Fruit fly (Drosophila melanogaster): ENCODE results near the gene Prim1.

Prim1 gene

dm6 chr3L:8340264-8341095 is at the start of gene Prim1, which contains the start of gene CG7083:
Gene Prim1 (plus strand): TSS chr3L:8340314.
Gene CG7083 (plus strand): TSS chr3L:8340785.
- TF ChIP-seq CG8478 (optimal IDR thresholded peaks at IDR 0.05): no peak
- TF ChIP-seq CTCF (optimal IDR thresholded peaks at IDR 0.05): no peak

dm6 chr3L:8295227-8295626 is 44.9 kb upstream of the Prim1 start, which contains the start of gene CG7201:
Gene CG7201 (minus strand): TSS chr3L:8295327.
- TF ChIP-seq CTCF (optimal IDR thresholded peaks at IDR 0.05) (no peak), CG8478 (optimal IDR thresholded peaks at IDR 0.05) (no peak)

dm6 chr3L:8296941-8297340 is 43.2 kb upstream of the Prim1 start, which contains the start of gene Rab19:
Gene Rab19 (plus strand): TSS chr3L:8297018.
- TF ChIP-seq CG8478 (optimal IDR thresholded peaks at IDR 0.05) (no peak), CTCF (optimal IDR thresholded peaks at IDR 0.05) (no peak)

- TF ChIP-seq CG8478 (optimal IDR thresholded peaks at IDR 0.05) (no peak), CTCF (optimal IDR thresholded peaks at IDR 0.05) (no peak)
These were observed 42.6 kb upstream of the Prim1 start for dm6 chr3L:8297488-8297887.

- TF ChIP-seq CG8478 (optimal IDR thresholded peaks at IDR 0.05): no peak
These were observed 40.6 kb upstream of the Prim1 start, which contains the start of the genes Arl5 and CG13671 for dm6 chr3L:8299224-8300130. Gene Arl5 (minus strand): TSS chr3L:8299839. Gene CG13671 (plus strand): TSS chr3L:8300064.

- TF ChIP-seq CG8478 (optimal IDR thresholded peaks at IDR 0.05): no peak
- TF ChIP-seq CTCF (optimal IDR thresholded peaks at IDR 0.05): no peak
These were observed 36.2 kb upstream of the Prim1 start, which contains the start of the genes CG7194 and Sbp2 for dm6 chr3L:8303912-8304311. Gene CG7194 (minus strand): TSS chr3L:8304059. Gene Sbp2 (plus strand): TSS chr3L:8304157.

- TF ChIP-seq CTCF (optimal IDR thresholded peaks at IDR 0.05) (no peak), CG8478 (optimal IDR thresholded peaks at IDR 0.05) (no peak)
These were observed 33.2 kb upstream of the Prim1 start, which contains the start of gene Gr66a for dm6 chr3L:8306880-8307279. Gene Gr66a (minus strand): TSS chr3L:8306980.

- TF ChIP-seq CTCF (optimal IDR thresholded peaks at IDR 0.05) (no peak), CG8478 (optimal IDR thresholded peaks at IDR 0.05) (no peak)
These were observed 31.2 kb upstream of the Prim1 start, which contains the start of gene BI-1 for dm6 chr3L:8308891-8309352. Gene BI-1 (minus strand): TSS chr3L:8308941.

- no peak for TF ChIP-seq CG8478 (optimal IDR thresholded peaks at IDR 0.05)
- TF ChIP-seq CTCF (optimal IDR thresholded peaks at IDR 0.05): no peak
These were observed 27.8 kb upstream of the Prim1 start for dm6 chr3L:8312290-8312689.

- no peak for TF ChIP-seq CTCF (optimal IDR thresholded peaks at IDR 0.05)
- TF ChIP-seq CG8478 (optimal IDR thresholded peaks at IDR 0.05): no peak
These were observed 25.4 kb upstream of the Prim1 start for dm6 chr3L:8314788-8315140.

dm6 chr3L:8315141-8315816 is 24.8 kb upstream of the Prim1 start, which contains the start of gene Cpsf6:
Gene Cpsf6 (minus strand): TSS chr3L:8315502.
- TF ChIP-seq CG8478 (optimal IDR thresholded peaks at IDR 0.05) (no peak), CTCF (optimal IDR thresholded peaks at IDR 0.05) (no peak)

- TF ChIP-seq CTCF (optimal IDR thresholded peaks at IDR 0.05) (no peak), CG8478 (optimal IDR thresholded peaks at IDR 0.05) (no peak)
These were observed 21.1 kb upstream of the Prim1 start, which contains the start of gene CG43059 for dm6 chr3L:8318916-8319506. Gene CG43059 (minus strand): TSS chr3L:8318966.

dm6 chr3L:8320105-8320813 is 19.9 kb upstream of the Prim1 start, which contains the start of gene CG13670:
Gene CG13670 (plus strand): TSS chr3L:8320763.
- TF ChIP-seq CG8478 (optimal IDR thresholded peaks at IDR 0.05): no peak
- no peak for TF ChIP-seq CTCF (optimal IDR thresholded peaks at IDR 0.05)

Measured in S2 (cell line).